Worm (Caenorhabditis elegans) whole organism, L3 larva: ENCODE measurements around the gene srw-24.
"Not testable (repeated sequence)": the region's sequence is repeated elsewhere in the genome, so short reads cannot be mapped to it uniquely, and the experiment has no call there.

Source experiments
- ZK546.5 ChIP-seq: sonication (generic microtip); optimal IDR thresholded peaks from 2 replicates; lab custom pipeline; 2017; ENCODE audit warnings: missing biosample characterization, missing genetic modification characterization
- ceh-28 ChIP-seq: fragments of 150-350 bp; optimal IDR thresholded peaks from 2 replicates; lab custom pipeline; 2014; ENCODE audit warnings: missing biosample characterization, missing genetic modification reagents, missing genetic modification characterization
- ceh-82 ChIP-seq: fragments of 150-350 bp; optimal IDR thresholded peaks from 2 replicates; lab custom pipeline; 2014; ENCODE audit warnings: missing biosample characterization, missing genetic modification characterization
- elt-3 ChIP-seq, 3 experiments: fragments of 150-350 bp in 1 of 3; sonication (generic microtip) in 2 of 3; optimal IDR thresholded peaks; 2 replicates in 2 of 3; 4 replicates in 1 of 3; lab custom pipeline; 2014 to 2017; ENCODE audit warnings: missing biosample characterization in 3 of 3, missing genetic modification characterization in 3 of 3
- hmg-11 ChIP-seq: sonication (generic microtip); optimal IDR thresholded peaks from 2 replicates; lab custom pipeline; 2016; ENCODE audit warnings: missing genetic modification characterization, missing compliant biosample characterization
- lin-39 ChIP-seq: fragments of 150-350 bp; optimal IDR thresholded peaks from 2 replicates; lab custom pipeline; 2018; ENCODE audit warnings: missing biosample characterization, missing genetic modification reagents, missing genetic modification characterization
- nhr-12 ChIP-seq: fragments of 150-350 bp; optimal IDR thresholded peaks from 2 replicates; lab custom pipeline; 2014; ENCODE audit warnings: missing biosample characterization, missing genetic modification characterization
- nhr-25 ChIP-seq: sonication (generic microtip); optimal IDR thresholded peaks from 2 replicates; lab custom pipeline; 2017; ENCODE audit warnings: missing biosample characterization, missing genetic modification characterization
- nhr-67 ChIP-seq: fragments of 150-350 bp; optimal IDR thresholded peaks from 2 replicates; lab custom pipeline; 2014; ENCODE audit warnings: missing biosample characterization, missing genetic modification characterization
- skn-1 ChIP-seq: fragments of 150-350 bp; optimal IDR thresholded peaks from 2 replicates; lab custom pipeline; 2014; ENCODE audit warnings: missing biosample characterization, missing genetic modification characterization
- unc-62 ChIP-seq: fragments of 150-350 bp; sonication (generic microtip); optimal IDR thresholded peaks from 4 replicates; lab custom pipeline; 2014; ENCODE audit warnings: missing biosample characterization, missing genetic modification reagents, missing genetic modification characterization
- zag-1 ChIP-seq: fragments of 150-350 bp; optimal IDR thresholded peaks from 2 replicates; lab custom pipeline; 2014; ENCODE audit warnings: missing biosample characterization, missing genetic modification characterization
- ztf-11 ChIP-seq: fragments of 150-350 bp; optimal IDR thresholded peaks from 2 replicates; lab custom pipeline; 2014; ENCODE audit warnings: missing biosample characterization, missing genetic modification characterization
- ztf-4 ChIP-seq: fragments of 150-350 bp; optimal IDR thresholded peaks from 2 replicates; lab custom pipeline; 2014; ENCODE audit warnings: missing biosample characterization, missing genetic modification characterization

- TF ChIP-seq skn-1 (tag; lab: Kevin White, UChicago); ztf-4; zag-1; ceh-82; ztf-11 (tag; lab: Kevin White, UChicago); nhr-67; unc-62 (GFP tag; lab: Kevin White, UChicago); hmg-11 (tag; lab: Kevin White, UChicago); elt-3 (tag; optimal IDR thresholded peaks at IDR 0.05; lab: Kevin White, UChicago); lin-39 (tag; lab: Kevin White, UChicago); ceh-28; ZK546.5 (tag; lab: Kevin White, UChicago); nhr-12; nhr-25 (tag; lab: Kevin White, UChicago): not testable (repeated sequence)
These were observed 8.6 kb upstream of the srw-24 start, which contains the start of gene sri-26 for ce11 chrV:15215175-15215574.
